Worm (Caenorhabditis elegans): Measurements from ENCODE around the gene trf-1.

Gene trf-1

ce11 chrIII:13383159-13383558, 47.1 kb upstream of the trf-1 start:
- TF ChIP-seq mes-2 (tag; optimal IDR thresholded peaks at IDR 0.05; ENCODE audit: poor library complexity, severe bottlenecking) (no peak), hif-1 (tag; optimal IDR thresholded peaks at IDR 0.05) (no peak), dmd-8 (GFP tag; IDR thresholded peaks at IDR 0.05) (no peak), unc-130 (GFP tag; optimal IDR thresholded peaks at IDR 0.05) (no peak), pha-4 (GFP tag; IDR thresholded peaks at IDR 0.05) (no peak), pha-4 (tag; optimal IDR thresholded peaks at IDR 0.05) (no peak), ZK546.5 (tag; optimal IDR thresholded peaks at IDR 0.05) (no peak), nhr-6 (tag; optimal IDR thresholded peaks at IDR 0.05) (no peak), unc-62 (GFP tag; optimal IDR thresholded peaks at IDR 0.05 in 1 of 2) (no peak), unc-62 (tag; optimal IDR thresholded peaks at IDR 0.05) (no peak)

ce11 chrIII:13385850-13386249, 44.4 kb upstream of the trf-1 start, which contains the start of gene T03F6.4:
Gene T03F6.4, plus strand, starts transcription at chrIII:13386150.
- TF ChIP-seq nhr-76 (tag; optimal IDR thresholded peaks at IDR 0.05) (no peak), php-3 (GFP tag; IDR thresholded peaks at IDR 0.05) (no peak), aha-1 (tag) (no peak), aly-2 (tag; optimal IDR thresholded peaks at IDR 0.05) (no peak), pqm-1 (tag; optimal IDR thresholded peaks at IDR 0.05) (no peak), nhr-11 (tag; optimal IDR thresholded peaks at IDR 0.05) (no peak), ceh-28 (tag; optimal IDR thresholded peaks at IDR 0.05) (no peak)

ce11 chrIII:13388621-13389020, 41.6 kb upstream of the trf-1 start:
- no peak for TF ChIP-seq daf-16 (GFP tag; optimal IDR thresholded peaks at IDR 0.05)
- peak; percentile 89 for TF ChIP-seq daf-16 (tag; optimal IDR thresholded peaks at IDR 0.05)
- TF ChIP-seq nhr-28 (tag; optimal IDR thresholded peaks at IDR 0.05): peak; percentile 31
- TF ChIP-seq fos-1 (tag; optimal IDR thresholded peaks at IDR 0.05): no peak
- TF ChIP-seq dve-1 (tag; optimal IDR thresholded peaks at IDR 0.05; ENCODE audit: insufficient read depth): peak; percentile 47
- no peak for TF ChIP-seq nhr-6 (tag; optimal IDR thresholded peaks at IDR 0.05)
- TF ChIP-seq nhr-10 (tag; optimal IDR thresholded peaks at IDR 0.05): no peak
- TF ChIP-seq php-3 (GFP tag; IDR thresholded peaks at IDR 0.05): peak; percentile 66; the same call in 1 of the 2 replicates
- no peak for TF ChIP-seq cey-2 (tag; optimal IDR thresholded peaks at IDR 0.05; ENCODE audit: borderline replicate concordance, insufficient read depth)
- TF ChIP-seq pqm-1 (tag; optimal IDR thresholded peaks at IDR 0.05): peak; percentile 60
- peak; percentile 23; the same call in 1 of the 2 replicates for TF ChIP-seq dmd-6 (GFP tag; IDR thresholded peaks at IDR 0.05)
- TF ChIP-seq lin-29 (GFP tag; IDR thresholded peaks at IDR 0.05): no peak

- no peak for TF ChIP-seq tag-97 (GFP tag; IDR thresholded peaks at IDR 0.05)
- TF ChIP-seq dpl-1 (GFP tag; optimal IDR thresholded peaks at IDR 0.05): no peak
- TF ChIP-seq arid-1 (GFP tag; conservative IDR thresholded peaks at IDR 0.05): no peak
- no peak for TF ChIP-seq sdz-12 (GFP tag; optimal IDR thresholded peaks at IDR 0.05)
- no peak for TF ChIP-seq nhr-6 (tag; optimal IDR thresholded peaks at IDR 0.05)
- TF ChIP-seq cey-2 (tag; optimal IDR thresholded peaks at IDR 0.05; ENCODE audit: borderline replicate concordance, insufficient read depth): no peak
- no peak for TF ChIP-seq attf-4 (tag; optimal IDR thresholded peaks at IDR 0.05)
- TF ChIP-seq aha-1 (tag): no peak
- no peak for TF ChIP-seq T26A8.4 (GFP tag; IDR thresholded peaks at IDR 0.05)
- no peak for TF ChIP-seq dmd-8 (GFP tag; IDR thresholded peaks at IDR 0.05)
- TF ChIP-seq nhr-25 (tag; optimal IDR thresholded peaks at IDR 0.05; ENCODE audit: borderline replicate concordance, insufficient read depth): no peak
- TF ChIP-seq Y105C5A.15 (GFP tag; IDR thresholded peaks at IDR 0.05): no peak
- no peak for TF ChIP-seq Y75B8A.6 (GFP tag; IDR thresholded peaks at IDR 0.05)
- no peak for TF ChIP-seq zip-2 (tag; optimal IDR thresholded peaks at IDR 0.05)
- no peak for TF ChIP-seq ceh-82 (tag; optimal IDR thresholded peaks at IDR 0.05)
- no peak for TF ChIP-seq dmd-6 (GFP tag; IDR thresholded peaks at IDR 0.05)
- no peak for TF ChIP-seq spr-1 (tag; optimal IDR thresholded peaks at IDR 0.05)
- TF ChIP-seq D1046.2 (GFP tag; IDR thresholded peaks at IDR 0.05): no peak
- TF ChIP-seq Y48G9A.11 (GFP tag; IDR thresholded peaks at IDR 0.05): no peak
- TF ChIP-seq duxl-1 (tag; optimal IDR thresholded peaks at IDR 0.05; ENCODE audit: poor library complexity): no peak
These were observed 41.2 kb upstream of the trf-1 start, which contains the start of gene T03F6.3 for ce11 chrIII:13389078-13389477. Gene T03F6.3, plus strand, starts transcription at chrIII:13389395.
